Worm (Caenorhabditis elegans): ENCODE results near the gene Y39H10A.1.

DNA sequence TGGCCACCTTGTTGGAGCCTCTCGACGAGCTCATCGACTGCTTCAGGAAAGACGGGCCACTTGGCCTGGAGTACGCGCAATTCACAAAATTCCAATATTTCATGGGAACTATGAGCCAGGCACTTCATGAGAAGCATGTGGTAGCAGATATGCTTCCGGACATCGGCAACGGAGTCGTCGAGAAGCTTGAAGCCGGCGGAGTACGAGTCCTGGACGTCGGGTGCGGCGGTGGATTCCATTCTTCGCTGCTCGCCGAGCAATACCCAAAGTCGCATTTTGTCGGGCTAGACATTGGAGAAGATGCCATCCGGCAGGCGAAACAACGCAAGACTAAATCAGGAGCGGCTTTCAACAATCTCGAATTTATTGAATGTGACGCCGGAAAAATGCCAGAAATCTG lies 6.6 kb downstream of the Y39H10A.1 start:
- TF ChIP-seq elt-1 (tag; optimal IDR thresholded peaks at IDR 0.05; ENCODE audit: borderline replicate concordance, insufficient read depth), result no peak
- no peak for TF ChIP-seq ces-1 (GFP tag; optimal IDR thresholded peaks at IDR 0.05)
- no peak for TF ChIP-seq M03D4.4 (tag; optimal IDR thresholded peaks at IDR 0.05)
- TF ChIP-seq lsy-2 (tag; optimal IDR thresholded peaks at IDR 0.05), result no peak

All from whole organism, mixed stage, embryonic.